Worm (Caenorhabditis elegans): ENCODE results near the gene gst-18.

ce11 chrII:13627001-13627400, 3.7 kb downstream of the gst-18 start, which contains the start of gene gst-19:
- TF ChIP-seq elt-3 (tag; optimal IDR thresholded peaks at IDR 0.05) (no peak), ceh-82 (tag; optimal IDR thresholded peaks at IDR 0.05) (no peak), mdl-1 (tag; optimal IDR thresholded peaks at IDR 0.05) (no peak), blmp-1 (tag; optimal IDR thresholded peaks at IDR 0.05; ENCODE audit: insufficient read depth) (no peak), nhr-237 (tag; optimal IDR thresholded peaks at IDR 0.05) (no peak), nhr-10 (tag; optimal IDR thresholded peaks at IDR 0.05) (no peak), unc-62 (GFP tag; optimal IDR thresholded peaks at IDR 0.05) (no peak), fos-1 (tag; optimal IDR thresholded peaks at IDR 0.05) (no peak), lsy-2 (tag; optimal IDR thresholded peaks at IDR 0.05) (no peak), elt-1 (tag; optimal IDR thresholded peaks at IDR 0.05) (no peak), snpc-4 (tag; optimal IDR thresholded peaks at IDR 0.05) (no peak), egl-27 (tag; optimal IDR thresholded peaks at IDR 0.05) (no peak), ztf-11 (tag; optimal IDR thresholded peaks at IDR 0.05) (no peak)

All from whole organism, L2 larva.